Worm (Caenorhabditis elegans): ENCODE measurements around the gene srh-145.

DNA sequence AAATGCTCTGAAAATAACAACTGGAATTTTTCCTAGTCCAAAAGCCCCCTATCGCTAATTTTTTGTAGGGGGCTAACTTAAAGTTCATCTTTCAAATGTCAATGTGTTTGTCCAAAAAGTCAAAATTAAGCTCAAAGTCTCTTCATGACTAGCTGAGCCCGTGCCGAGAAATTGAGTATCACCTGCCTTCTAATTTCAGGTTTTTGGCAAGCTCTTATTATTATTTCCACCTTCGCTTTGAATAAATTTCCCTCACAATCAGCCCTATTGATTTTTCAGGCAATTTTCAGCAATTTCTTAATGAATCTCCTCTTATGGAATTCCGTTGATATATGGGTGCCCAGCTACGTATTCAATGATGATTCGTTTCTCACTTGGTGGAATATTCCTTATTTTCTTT lies 11.1 kb upstream of the srh-145 start, which contains the start of gene sre-36:
- TF ChIP-seq lsy-2 (tag; optimal IDR thresholded peaks at IDR 0.05), result no peak
- no peak for TF ChIP-seq mep-1 (tag; optimal IDR thresholded peaks at IDR 0.05)
- TF ChIP-seq lin-13 (tag; optimal IDR thresholded peaks at IDR 0.05), result no peak
- no peak for TF ChIP-seq ces-1 (GFP tag; optimal IDR thresholded peaks at IDR 0.05)
- TF ChIP-seq ceh-83 (GFP tag; optimal IDR thresholded peaks at IDR 0.05), result no peak
- TF ChIP-seq unc-39 (tag; optimal IDR thresholded peaks at IDR 0.05), result no peak
- TF ChIP-seq pha-4 (tag; optimal IDR thresholded peaks at IDR 0.05), result no peak
- TF ChIP-seq zip-8 (tag; optimal IDR thresholded peaks at IDR 0.05), result no peak
- no peak for TF ChIP-seq nhr-12 (tag; optimal IDR thresholded peaks at IDR 0.05)
- no peak for TF ChIP-seq ztf-11 (tag; optimal IDR thresholded peaks at IDR 0.05)

All from whole organism, mixed stage, embryonic.